Worm (Caenorhabditis elegans) whole organism, young adult: ENCODE measurements around the gene col-162.

Source experiments
- akir-1 ChIP-seq: fragments of 200-800 bp; sonication (Bioruptor generic); optimal IDR thresholded peaks from 2 replicates; lab custom pipeline; 2018; ENCODE audit warnings: mild to moderate bottlenecking, missing genetic modification characterization, moderate library complexity, missing compliant biosample characterization
- hlh-12 ChIP-seq: sonication (generic microtip); optimal IDR thresholded peaks from 2 replicates; lab custom pipeline; 2016; ENCODE audit warnings: missing genetic modification characterization, missing compliant biosample characterization
- unc-62 ChIP-seq: fragments of 150-350 bp; optimal IDR thresholded peaks from 2 replicates; lab custom pipeline; 2014; ENCODE audit warnings: missing biosample characterization, missing genetic modification reagents, missing genetic modification characterization

ce11 chrV:13484339-13484738 lies 42.6 kb downstream of the col-162 start, which contains the start of gene T10G3.4:
- TF ChIP-seq akir-1 (GFP tag; lab: Kevin White, UChicago) (no peak), unc-62 (GFP tag; lab: Kevin White, UChicago) (no peak), hlh-12 (tag; lab: Kevin White, UChicago) (no peak)
